Fruit fly (Drosophila melanogaster): Measurements from ENCODE around the gene DEF8.

The DEF8 gene

dm6 chr3L:12096799-12097662 lies 34.9 kb upstream of the DEF8 start (continued):
- TF ChIP-seq Sox15 (GFP tag; optimal IDR thresholded peaks at IDR 0.05), result peak; percentile 6
- no peak for TF ChIP-seq CG11294 (GFP tag; IDR thresholded peaks at IDR 0.05)
- peak; percentile 59 for TF ChIP-seq cyc (GFP tag; optimal IDR thresholded peaks at IDR 0.05)
- TF ChIP-seq esn (GFP tag; optimal IDR thresholded peaks at IDR 0.05), result peak; percentile 50
- peak; percentile 23 for TF ChIP-seq CG10631 (GFP tag; optimal IDR thresholded peaks at IDR 0.05)
- peak; percentile 32 for TF ChIP-seq CG31627 (GFP tag; optimal IDR thresholded peaks at IDR 0.05)
- peak; percentile 34 for TF ChIP-seq CG6854 (GFP tag; optimal IDR thresholded peaks at IDR 0.05)
- TF ChIP-seq Met (GFP tag; optimal IDR thresholded peaks at IDR 0.05), result peak; percentile 58
- peak; percentile 66 for TF ChIP-seq Smox (GFP tag; optimal IDR thresholded peaks at IDR 0.05)
- peak; percentile 74 for TF ChIP-seq CG3032 (tag; optimal IDR thresholded peaks at IDR 0.05)
- no peak for TF ChIP-seq CG16779 (tag; optimal IDR thresholded peaks at IDR 0.05)
- peak; percentile 21 for TF ChIP-seq CG6792 (GFP tag; optimal IDR thresholded peaks at IDR 0.05)
- peak; percentile 12 for TF ChIP-seq CG7368 (GFP tag; optimal IDR thresholded peaks at IDR 0.05)
- no peak for TF ChIP-seq Lpt (GFP tag; optimal IDR thresholded peaks at IDR 0.05)

DNA sequence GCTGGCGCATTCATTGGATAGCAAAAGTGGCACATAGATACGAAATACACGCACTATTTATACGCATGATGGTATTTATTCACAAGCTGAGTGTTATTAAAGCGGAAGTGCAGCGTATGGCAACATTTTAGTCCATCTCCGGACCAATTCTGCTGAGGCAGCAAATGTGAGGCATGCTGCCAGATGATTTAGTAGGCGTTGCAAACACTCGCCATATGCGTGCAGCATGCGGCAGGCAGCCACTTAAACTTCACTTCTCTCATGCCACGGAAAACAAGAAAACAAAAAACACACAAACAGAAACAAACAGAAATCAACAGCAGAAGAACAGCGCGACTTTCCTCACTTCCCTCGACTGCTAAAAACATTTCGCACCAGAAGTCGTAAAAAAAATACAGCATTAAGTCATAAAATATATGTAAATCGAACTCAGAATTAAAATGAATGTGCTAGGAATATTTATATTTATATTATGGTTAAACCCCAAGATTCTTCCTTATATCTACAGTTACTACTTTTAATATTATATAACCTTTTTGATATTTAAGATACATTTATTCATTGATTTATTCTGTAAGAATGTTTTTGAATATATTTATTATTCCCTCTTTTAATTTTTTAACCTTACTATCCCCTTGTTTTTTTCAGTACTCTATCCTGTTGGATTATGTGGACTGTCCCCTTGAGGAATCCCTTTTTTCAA lies 32.5 kb upstream of the DEF8 start:
- TF ChIP-seq CG34406 (GFP tag; optimal IDR thresholded peaks at IDR 0.05) (peak; percentile 21), Eip93F (GFP tag; optimal IDR thresholded peaks at IDR 0.05) (no peak), cyc (GFP tag; optimal IDR thresholded peaks at IDR 0.05) (peak; percentile 14), CG11762 (GFP tag; optimal IDR thresholded peaks at IDR 0.05; ENCODE audit: insufficient read depth) (no peak), CG8119 (GFP tag; IDR thresholded peaks at IDR 0.05) (no peak), Hr38 (GFP tag; optimal IDR thresholded peaks at IDR 0.05) (no peak), CG7368 (GFP tag; optimal IDR thresholded peaks at IDR 0.05) (no peak), topi (GFP tag; optimal IDR thresholded peaks at IDR 0.05) (peak; percentile 7), spab (GFP tag; optimal IDR thresholded peaks at IDR 0.05) (peak; percentile 53), dac (GFP tag; optimal IDR thresholded peaks at IDR 0.05) (no peak), acj6 (GFP tag; optimal IDR thresholded peaks at IDR 0.05) (peak; percentile 22), CG6792 (GFP tag; optimal IDR thresholded peaks at IDR 0.05) (peak; percentile 5), CG31627 (GFP tag; optimal IDR thresholded peaks at IDR 0.05) (no peak), Met (GFP tag; optimal IDR thresholded peaks at IDR 0.05) (peak; percentile 22), Sox15 (GFP tag; optimal IDR thresholded peaks at IDR 0.05) (peak; percentile 13), ss (GFP tag; optimal IDR thresholded peaks at IDR 0.05) (peak; percentile 72 to 81), achi (GFP tag; optimal IDR thresholded peaks at IDR 0.05) (peak; percentile 13), Blimp-1 (GFP tag; optimal IDR thresholded peaks at IDR 0.05) (no peak), fd85E (GFP tag; optimal IDR thresholded peaks at IDR 0.05) (no peak), fd59A (GFP tag; optimal IDR thresholded peaks at IDR 0.05) (peak; percentile 7), vri (GFP tag; optimal IDR thresholded peaks at IDR 0.05) (peak; percentile 1), CG6808 (GFP tag; optimal IDR thresholded peaks at IDR 0.05) (peak; percentile 61), esn (GFP tag; optimal IDR thresholded peaks at IDR 0.05) (peak; percentile 48), Hr39 (GFP tag; optimal IDR thresholded peaks at IDR 0.05) (no peak), CG6854 (GFP tag; optimal IDR thresholded peaks at IDR 0.05) (no peak), CG3032 (tag; optimal IDR thresholded peaks at IDR 0.05) (peak; percentile 74), CG3919 (GFP tag; optimal IDR thresholded peaks at IDR 0.05) (peak; percentile 25), svp (GFP tag) (peak; percentile 68), Lpt (GFP tag; optimal IDR thresholded peaks at IDR 0.05) (no peak), CG16779 (tag; optimal IDR thresholded peaks at IDR 0.05) (no peak), Eip75B (GFP tag; optimal IDR thresholded peaks at IDR 0.05) (no peak), CG11902 (GFP tag; optimal IDR thresholded peaks at IDR 0.05) (no peak), Smox (GFP tag; optimal IDR thresholded peaks at IDR 0.05) (peak; percentile 21), Ets96B (tag; optimal IDR thresholded peaks at IDR 0.05) (peak; percentile 78), CG10669 (GFP tag; optimal IDR thresholded peaks at IDR 0.05) (peak; percentile 43), CG15336 (GFP tag; IDR thresholded peaks at IDR 0.05) (no peak), eg (GFP tag; IDR thresholded peaks at IDR 0.05) (no peak), Sox14 (GFP tag; optimal IDR thresholded peaks at IDR 0.05) (no peak), CG9139 (GFP tag; optimal IDR thresholded peaks at IDR 0.05) (no peak), CG6276 (GFP tag; optimal IDR thresholded peaks at IDR 0.05) (no peak), CG8632 (GFP tag; optimal IDR thresholded peaks at IDR 0.05) (peak; percentile 47), CG32006 (GFP tag; optimal IDR thresholded peaks at IDR 0.05) (no peak), lz (GFP tag; optimal IDR thresholded peaks at IDR 0.05) (no peak)

Measured in whole organism, prepupa.